Fruit fly (Drosophila melanogaster) whole organism, embryonic: Measurements from ENCODE around the gene CG14034.

Source experiments
- Bdp1 ChIP-seq: fragments of 200-800 bp; sonication (Bioruptor generic); optimal IDR thresholded peaks from 3 replicates; lab custom pipeline; 2016; ENCODE audit warnings: missing biosample characterization, missing genetic modification characterization
- CG10462 ChIP-seq: fragments of 200-800 bp; sonication (Bioruptor generic); optimal IDR thresholded peaks from 2 replicates; lab custom pipeline; 2016; ENCODE audit warnings: missing biosample characterization, missing genetic modification characterization
- CG11093 ChIP-seq: fragments of 200-800 bp; sonication (Bioruptor generic); IDR thresholded peaks from 3 replicates; pipeline ENCODE4 v1.3.6; 2022; ENCODE audit warnings: missing biosample characterization, missing genetic modification characterization
- CG11456 ChIP-seq: fragments of 200-800 bp; sonication (Bioruptor generic); IDR thresholded peaks from 3 replicates; pipeline ENCODE4 v1.3.6; 2022; ENCODE audit warnings: missing biosample characterization, missing genetic modification characterization
- CG12104 ChIP-seq: fragments of 200-800 bp; sonication (Bioruptor generic); optimal IDR thresholded peaks from 3 replicates; lab custom pipeline; 2016; ENCODE audit warnings: missing biosample characterization, missing genetic modification characterization
- CG13296 ChIP-seq: fragments of 200-800 bp; sonication (Bioruptor generic); optimal IDR thresholded peaks from 3 replicates; lab custom pipeline; 2018; ENCODE audit warnings: missing biosample characterization, mild to moderate bottlenecking, missing genetic modification characterization
- CG16813 ChIP-seq: fragments of 200-800 bp; sonication (Bioruptor generic); IDR thresholded peaks from 3 replicates; pipeline ENCODE4 v1.3.6; 2022; ENCODE audit warnings: missing biosample characterization, missing genetic modification characterization; ENCODE audit not compliant: partially characterized antibody
- CG1792 ChIP-seq: fragments of 200-800 bp; sonication (Bioruptor generic); optimal IDR thresholded peaks from 2 replicates; lab custom pipeline; 2016; ENCODE audit warnings: missing biosample characterization, missing genetic modification characterization
- CG31388 ChIP-seq: fragments of 200-800 bp; sonication (Bioruptor generic); optimal IDR thresholded peaks from 2 replicates; lab custom pipeline; 2016; ENCODE audit warnings: missing biosample characterization, missing genetic modification characterization
- CG31441 ChIP-seq: fragments of 200-800 bp; sonication (Bioruptor generic); IDR thresholded peaks from 2 replicates; pipeline ENCODE4 v1.3.6; 2022; ENCODE audit warnings: missing biosample characterization, missing genetic modification characterization
- CG34224 ChIP-seq: fragments of 200-800 bp; sonication (Bioruptor generic); IDR thresholded peaks from 3 replicates; pipeline ENCODE4 v1.3.6; 2022; ENCODE audit warnings: missing biosample characterization, missing genetic modification characterization; ENCODE audit not compliant: partially characterized antibody
- CG4820 ChIP-seq: fragments of 200-800 bp; sonication (Bioruptor generic); optimal IDR thresholded peaks from 3 replicates; lab custom pipeline; 2016; ENCODE audit warnings: missing biosample characterization, missing genetic modification characterization
- CG6175 ChIP-seq: fragments of 200-800 bp; sonication (Bioruptor generic); IDR thresholded peaks from 3 replicates; pipeline ENCODE4 v1.3.6; 2022; ENCODE audit warnings: missing biosample characterization, missing genetic modification characterization
- CG6272 ChIP-seq: fragments of 200-800 bp; sonication (Bioruptor generic); IDR thresholded peaks from 2 replicates; pipeline ENCODE4 v1.3.6; 2022; ENCODE audit warnings: missing biosample characterization, missing genetic modification characterization
- CG7839 ChIP-seq: fragments of 200-800 bp; sonication (Bioruptor generic); optimal IDR thresholded peaks from 3 replicates; lab custom pipeline; 2018; ENCODE audit warnings: missing biosample characterization, mild to moderate bottlenecking, missing genetic modification characterization, moderate library complexity
- CG8089 ChIP-seq: fragments of 200-800 bp; sonication (Bioruptor generic); optimal IDR thresholded peaks from 3 replicates; lab custom pipeline; 2016; ENCODE audit warnings: missing biosample characterization, missing genetic modification characterization
- CG8765 ChIP-seq: fragments of 200-800 bp; sonication (Bioruptor generic); IDR thresholded peaks from 2 replicates; pipeline ENCODE4 v1.3.6; 2022; ENCODE audit warnings: missing biosample characterization, missing genetic modification characterization
- CG9609 ChIP-seq: fragments of 200-800 bp; sonication (Bioruptor generic); optimal IDR thresholded peaks from 3 replicates; lab custom pipeline; 2016; ENCODE audit warnings: missing biosample characterization, missing genetic modification characterization
- CG9876 ChIP-seq: fragments of 200-800 bp; sonication (Bioruptor generic); optimal IDR thresholded peaks from 2 replicates; lab custom pipeline; 2016; ENCODE audit warnings: missing biosample characterization, missing genetic modification characterization
- CTCF ChIP-seq: fragments of 200-800 bp; sonication (Bioruptor generic); optimal IDR thresholded peaks from 2 replicates; lab custom pipeline; 2017; ENCODE audit warnings: missing biosample characterization, mild to moderate bottlenecking, missing genetic modification characterization, moderate library complexity
- D19A ChIP-seq: fragments of 200-800 bp; optimal IDR thresholded peaks from 3 replicates; lab custom pipeline; 2019; ENCODE audit warnings: missing biosample characterization, mild to moderate bottlenecking, missing genetic modification characterization, moderate library complexity
- ERR ChIP-seq: fragments of 200-800 bp; sonication (Bioruptor generic); optimal IDR thresholded peaks from 2 replicates; lab custom pipeline; 2016; ENCODE audit warnings: missing biosample characterization, missing genetic modification characterization
- Fer1 ChIP-seq: fragments of 200-800 bp; sonication (Bioruptor generic); optimal IDR thresholded peaks from 2 replicates; lab custom pipeline; 2017; ENCODE audit warnings: missing biosample characterization, mild to moderate bottlenecking, missing genetic modification characterization
- Fer3 ChIP-seq: fragments of 200-800 bp; sonication (Bioruptor generic); optimal IDR thresholded peaks from 2 replicates; lab custom pipeline; 2018; ENCODE audit warnings: missing biosample characterization, mild to moderate bottlenecking, missing genetic modification characterization, moderate library complexity
- H2.0 ChIP-seq: fragments of 200-800 bp; sonication (Bioruptor generic); IDR thresholded peaks from 2 replicates; pipeline ENCODE4 v1.3.6; 2022; ENCODE audit warnings: missing biosample characterization, missing genetic modification characterization
- Myb ChIP-seq: fragments of 200-800 bp; sonication (Bioruptor generic); optimal IDR thresholded peaks from 2 replicates; lab custom pipeline; 2016; ENCODE audit warnings: missing biosample characterization, missing genetic modification characterization
- NFAT ChIP-seq: fragments of 200-800 bp; sonication (Bioruptor generic); IDR thresholded peaks from 2 replicates; pipeline ENCODE4 v1.3.6; 2022; ENCODE audit warnings: missing biosample characterization, missing genetic modification characterization
- Nf-YB ChIP-seq: fragments of 200-800 bp; sonication (Bioruptor generic); optimal IDR thresholded peaks from 3 replicates; lab custom pipeline; 2019; ENCODE audit warnings: missing biosample characterization, mild to moderate bottlenecking, missing genetic modification characterization, moderate library complexity
- Ptx1 ChIP-seq: fragments of 200-800 bp; sonication (Bioruptor generic); IDR thresholded peaks from 2 replicates; pipeline ENCODE4 v1.3.6; 2022; ENCODE audit warnings: missing biosample characterization, missing genetic modification characterization
- Rx ChIP-seq: fragments of 200-800 bp; sonication (Bioruptor generic); IDR thresholded peaks from 2 replicates; pipeline ENCODE4 v1.3.6; 2022; ENCODE audit warnings: missing biosample characterization, missing genetic modification characterization
- Sin3A ChIP-seq: fragments of >200 bp; optimal IDR thresholded peaks from 2 replicates; lab custom pipeline; 2018
- Tbp ChIP-seq: fragments of >200 bp; optimal IDR thresholded peaks from 2 replicates; lab custom pipeline; 2018; ENCODE audit warnings: missing biosample characterization, missing genetic modification characterization
- Xbp1 ChIP-seq: fragments of 200-800 bp; sonication (Bioruptor generic); optimal IDR thresholded peaks from 3 replicates; lab custom pipeline; 2016; ENCODE audit warnings: missing biosample characterization, mild to moderate bottlenecking, missing genetic modification characterization
- br ChIP-seq: fragments of >200 bp; optimal IDR thresholded peaks from 2 replicates; lab custom pipeline; 2017
- dati ChIP-seq: fragments of 200-800 bp; sonication (Bioruptor generic); IDR thresholded peaks from 2 replicates; pipeline ENCODE4 v1.3.6; 2022; ENCODE audit warnings: missing biosample characterization, missing genetic modification characterization
- dimm ChIP-seq: fragments of 200-800 bp; sonication (Bioruptor generic); IDR thresholded peaks from 2 replicates; pipeline ENCODE4 v1.3.6; 2022; ENCODE audit warnings: missing biosample characterization, missing genetic modification characterization
- fd3F ChIP-seq: fragments of 200-800 bp; sonication (Bioruptor generic); optimal IDR thresholded peaks from 2 replicates; lab custom pipeline; 2018; ENCODE audit warnings: missing biosample characterization, mild to moderate bottlenecking, missing genetic modification characterization, moderate library complexity
- ftz-f1 ChIP-seq: fragments of 200-800 bp; sonication (Bioruptor generic); optimal IDR thresholded peaks from 2 replicates; lab custom pipeline; 2016; ENCODE audit warnings: missing biosample characterization, missing genetic modification characterization
- fu2 ChIP-seq: fragments of 200-800 bp; sonication (Bioruptor generic); optimal IDR thresholded peaks from 2 replicates; lab custom pipeline; 2016; ENCODE audit warnings: missing biosample characterization, missing genetic modification characterization
- gsb-n ChIP-seq: fragments of 200-800 bp; sonication (Bioruptor generic); optimal IDR thresholded peaks from 3 replicates; lab custom pipeline; 2018; ENCODE audit warnings: missing biosample characterization, mild to moderate bottlenecking, missing genetic modification characterization
- gt ChIP-seq: fragments of 200-800 bp; sonication (Bioruptor generic); IDR thresholded peaks from 2 replicates; pipeline ENCODE4 v1.3.6; 2022; ENCODE audit warnings: missing biosample characterization, missing genetic modification characterization
- nau ChIP-seq: fragments of 200-800 bp; sonication (Bioruptor generic); optimal IDR thresholded peaks from 3 replicates; lab custom pipeline; 2017; ENCODE audit warnings: missing biosample characterization, mild to moderate bottlenecking, missing genetic modification characterization, missing genetic modification reagents
- nom ChIP-seq: fragments of 200-800 bp; sonication (Bioruptor generic); optimal IDR thresholded peaks from 2 replicates; lab custom pipeline; 2017; ENCODE audit warnings: missing biosample characterization, missing genetic modification characterization, mild to moderate bottlenecking, moderate library complexity, missing genetic modification reagents
- pita ChIP-seq: fragments of 200-800 bp; sonication (Bioruptor generic); optimal IDR thresholded peaks from 2 replicates; lab custom pipeline; 2017; ENCODE audit warnings: missing biosample characterization, mild to moderate bottlenecking, missing genetic modification characterization
- prd ChIP-seq, 3 experiments: fragments of >200 bp in 2 of 3; fragments of 200-800 bp in 1 of 3; sonication (Bioruptor generic) in 1 of 3; optimal IDR thresholded peaks in 2 of 3; IDR thresholded peaks in 1 of 3; 2 replicates in 2 of 3; 3 replicates in 1 of 3; pipeline versions ENCODE4 v1.3.6 to Lab custom; 2017 to 2022; ENCODE audit warnings: missing biosample characterization in 1 of 3, missing genetic modification characterization in 1 of 3
- pros ChIP-seq: fragments of 200-800 bp; sonication (Bioruptor generic); optimal IDR thresholded peaks from 3 replicates; lab custom pipeline; 2019; ENCODE audit warnings: missing biosample characterization, mild to moderate bottlenecking, missing genetic modification characterization, moderate library complexity
- psq ChIP-seq: fragments of 200-800 bp; sonication (Bioruptor generic); optimal IDR thresholded peaks from 2 replicates; lab custom pipeline; 2017; ENCODE audit warnings: missing biosample characterization, missing genetic modification characterization
- rib ChIP-seq: fragments of 200-800 bp; sonication (Bioruptor generic); IDR thresholded peaks from 2 replicates; pipeline ENCODE4 v1.3.6; 2022; ENCODE audit warnings: missing biosample characterization, missing genetic modification characterization
- so ChIP-seq: fragments of 200-800 bp; sonication (Bioruptor generic); IDR thresholded peaks from 3 replicates; pipeline ENCODE4 v1.3.6; 2022; ENCODE audit warnings: missing biosample characterization, missing genetic modification characterization
- tll ChIP-seq, 2 experiments: fragments of 200-800 bp in 1 of 2; fragments of >200 bp in 1 of 2; sonication (Bioruptor generic) in 1 of 2; optimal IDR thresholded peaks; 2 replicates each; lab custom pipeline; 2017 to 2019; ENCODE audit warnings: missing biosample characterization in 2 of 2, missing genetic modification characterization in 2 of 2, mild to moderate bottlenecking in 1 of 2, moderate library complexity in 1 of 2
- unpg ChIP-seq: fragments of 200-800 bp; sonication (Bioruptor generic); optimal IDR thresholded peaks from 3 replicates; lab custom pipeline; 2018; ENCODE audit warnings: missing biosample characterization, mild to moderate bottlenecking, missing genetic modification characterization, moderate library complexity
- z ChIP-seq: fragments of 200-800 bp; sonication (Bioruptor generic); IDR thresholded peaks from 3 replicates; pipeline ENCODE4 v1.3.6; 2022; ENCODE audit warnings: missing biosample characterization, missing genetic modification characterization

The CG14034 gene

dm6 chr2L:5237899-5238566 is 21.7 kb upstream of the CG14034 start (continued):
- no peak for TF ChIP-seq CTCF
- TF ChIP-seq rib (GFP tag; lab: Robert Waterston, UW): no peak
- TF ChIP-seq Fer3: no peak
- no peak for TF ChIP-seq CG13296 (GFP tag; lab: Kevin White, UChicago)
- TF ChIP-seq CG10462: no peak
- no peak for TF ChIP-seq pita (GFP tag; lab: Kevin White, UChicago)
- peak; percentile 66 for TF ChIP-seq CG7839
- no peak for TF ChIP-seq Myb (GFP tag; lab: Kevin White, UChicago)
- TF ChIP-seq D19A (tag; lab: Kevin White, UChicago): peak; percentile 79
- no peak for TF ChIP-seq tll (GFP tag; optimal IDR thresholded peaks at IDR 0.05; lab: Kevin White, UChicago)
- TF ChIP-seq ftz-f1: no peak
- TF ChIP-seq z (GFP tag; lab: Robert Waterston, UW): no peak
- TF ChIP-seq CG6175 (GFP tag; lab: Robert Waterston, UW): no peak
- TF ChIP-seq H2.0: no peak
- peak; percentile 85 for TF ChIP-seq CG31441 (GFP tag; lab: Robert Waterston, UW)
- TF ChIP-seq Bdp1 (GFP tag; lab: Kevin White, UChicago): no peak
- no peak for TF ChIP-seq gt (GFP tag; lab: Robert Waterston, UW)
- TF ChIP-seq CG34224: no peak
- peak; percentile 32 for TF ChIP-seq CG4820
- 0 out of 2 replicates have a peak, but pooled peaks have one; percentile 15 for TF ChIP-seq NFAT (GFP tag; lab: Robert Waterston, UW)
- TF ChIP-seq unpg (GFP tag; lab: Kevin White, UChicago): peak; percentile 80
- no peak for TF ChIP-seq dati
- no peak for TF ChIP-seq Rx (GFP tag; lab: Robert Waterston, UW)
- no peak for TF ChIP-seq ERR (GFP tag; lab: Kevin White, UChicago)
- TF ChIP-seq prd (optimal IDR thresholded peaks at IDR 0.05; lab: Kevin White, UChicago): no peak
- TF ChIP-seq prd (GFP tag; IDR thresholded peaks at IDR 0.05; lab: Robert Waterston, UW): peak; percentile 60; the same call in 1 of the 3 replicates
- no peak for TF ChIP-seq so (GFP tag; lab: Robert Waterston, UW)
- TF ChIP-seq gsb-n (tag; lab: Kevin White, UChicago): peak; percentile 93
- no peak for TF ChIP-seq fd3F (GFP tag; lab: Kevin White, UChicago)
- no peak for TF ChIP-seq dimm (GFP tag; lab: Robert Waterston, UW)
- TF ChIP-seq Xbp1 (GFP tag; lab: Kevin White, UChicago): peak; percentile 22
- no peak for TF ChIP-seq CG8765 (GFP tag; lab: Robert Waterston, UW)
- no peak for TF ChIP-seq CG16813 (GFP tag; lab: Robert Waterston, UW)
- no peak for TF ChIP-seq CG1792
- TF ChIP-seq CG12104: no peak
- no peak for TF ChIP-seq CG6272
- no peak for TF ChIP-seq Sin3A (lab: Kevin White, UChicago)
- no peak for TF ChIP-seq br (lab: Kevin White, UChicago)
- TF ChIP-seq Fer1 (GFP tag; lab: Kevin White, UChicago): no peak
- TF ChIP-seq nau: peak; percentile 16
- TF ChIP-seq psq (GFP tag; lab: Kevin White, UChicago): no peak
- no peak for TF ChIP-seq fu2 (GFP tag; lab: Kevin White, UChicago)
- TF ChIP-seq CG11093: no peak
- TF ChIP-seq CG9609 (GFP tag; lab: Kevin White, UChicago): no peak
- no peak for TF ChIP-seq Tbp (GFP tag; lab: Kevin White, UChicago)
- TF ChIP-seq CG9876 (GFP tag; lab: Kevin White, UChicago): no peak
- no peak for TF ChIP-seq CG8089 (GFP tag; lab: Kevin White, UChicago)
- TF ChIP-seq pros (GFP tag; lab: Kevin White, UChicago): no peak
- TF ChIP-seq CG31388 (GFP tag; lab: Kevin White, UChicago): no peak
- TF ChIP-seq Ptx1 (GFP tag; lab: Robert Waterston, UW): peak; percentile 67
- no peak for TF ChIP-seq CG11456 (GFP tag; lab: Robert Waterston, UW)
- no peak for TF ChIP-seq nom
- TF ChIP-seq Nf-YB (GFP tag; lab: Kevin White, UChicago): peak; percentile 36
